Worm (Caenorhabditis elegans): ENCODE results near the gene clec-86.

The clec-86 gene

DNA sequence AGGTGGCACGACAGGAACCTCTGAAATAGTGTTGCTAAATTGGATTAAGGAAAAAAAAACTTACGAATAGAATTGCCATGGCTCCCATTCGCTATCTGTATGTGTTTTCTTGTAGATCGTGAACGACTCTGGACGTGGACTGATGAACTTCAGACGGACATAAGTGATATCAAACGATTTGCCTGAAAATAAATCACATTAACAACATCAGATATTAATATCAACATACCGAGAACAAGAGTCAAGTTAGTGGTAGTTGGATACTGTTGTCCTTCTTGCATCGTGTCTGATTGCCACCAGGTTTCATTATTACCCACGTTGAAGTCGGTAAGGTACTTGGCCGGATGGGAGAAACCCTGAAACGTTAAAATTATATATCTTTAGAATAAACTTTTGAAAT is 10.0 kb downstream of the clec-86 start:
- TF ChIP-seq nhr-76 (tag; optimal IDR thresholded peaks at IDR 0.05) = no peak
- TF ChIP-seq fkh-4 (tag; optimal IDR thresholded peaks at IDR 0.05; ENCODE audit: borderline replicate concordance) = no peak
- no peak for TF ChIP-seq mep-1 (tag; optimal IDR thresholded peaks at IDR 0.05)
- no peak for TF ChIP-seq nhr-11 (tag; optimal IDR thresholded peaks at IDR 0.05)
- TF ChIP-seq efl-1 (optimal IDR thresholded peaks at IDR 0.05) = no peak
- peak in 1 of 2 experiments; percentile 70 for TF ChIP-seq efl-1 (GFP tag; optimal IDR thresholded peaks at IDR 0.05 in 1 of 2)
- TF ChIP-seq nhr-20 (tag; optimal IDR thresholded peaks at IDR 0.05) = no peak
- TF ChIP-seq unc-130 (tag; optimal IDR thresholded peaks at IDR 0.05) = no peak
- no peak for TF ChIP-seq aly-2 (tag; optimal IDR thresholded peaks at IDR 0.05)

ce11 chrX:7151189-7151857 is 11.6 kb downstream of the clec-86 start, which contains the start of gene lam-2:
Gene lam-2 (minus strand): TSS chrX:7151239.
- TF ChIP-seq sptf-1 (tag; optimal IDR thresholded peaks at IDR 0.05) = no peak
- peak; percentile 4 for TF ChIP-seq dsc-1 (tag; optimal IDR thresholded peaks at IDR 0.05)

- TF ChIP-seq aly-2 (tag; optimal IDR thresholded peaks at IDR 0.05) = no peak
- TF ChIP-seq nhr-20 (tag; optimal IDR thresholded peaks at IDR 0.05) = no peak
- TF ChIP-seq efl-1 (optimal IDR thresholded peaks at IDR 0.05) = no peak
- TF ChIP-seq efl-1 (GFP tag; optimal IDR thresholded peaks at IDR 0.05 in 1 of 2) = peak in 1 of 2 experiments; percentile 87
- TF ChIP-seq zag-1 (tag; optimal IDR thresholded peaks at IDR 0.05) = no peak
Observed at ce11 chrX:7151976-7152528, 12.4 kb downstream of the clec-86 start.

- TF ChIP-seq lsy-2 (tag; optimal IDR thresholded peaks at IDR 0.05) (no peak), dpl-1 (GFP tag; optimal IDR thresholded peaks at IDR 0.05) (peak in 2 of 3 experiments; percentile 2 to 22), snpc-4 (tag; optimal IDR thresholded peaks at IDR 0.05) (no peak), C16A3.4 (tag; optimal IDR thresholded peaks at IDR 0.05) (no peak), zip-4 (GFP tag; optimal IDR thresholded peaks at IDR 0.05) (no peak), ets-5 (GFP tag; IDR thresholded peaks at IDR 0.05) (no peak), sox-4 (tag; optimal IDR thresholded peaks at IDR 0.05) (no peak), ceh-8 (GFP tag; optimal IDR thresholded peaks at IDR 0.05) (no peak), nhr-71 (tag; optimal IDR thresholded peaks at IDR 0.05) (peak; percentile 68), lin-14 (GFP tag; optimal IDR thresholded peaks at IDR 0.05) (peak; percentile 67), tlp-1 (tag; optimal IDR thresholded peaks at IDR 0.05) (no peak), rnt-1 (tag; optimal IDR thresholded peaks at IDR 0.05) (peak; percentile 65), pax-3 (tag; optimal IDR thresholded peaks at IDR 0.05) (no peak), unc-130 (tag; optimal IDR thresholded peaks at IDR 0.05) (peak; percentile 44), hlh-17 (GFP tag; optimal IDR thresholded peaks at IDR 0.05; ENCODE audit: borderline replicate concordance) (no peak), snu-23 (GFP tag; optimal IDR thresholded peaks at IDR 0.05) (peak; percentile 33), lin-35 (GFP tag; optimal IDR thresholded peaks at IDR 0.05) (no peak), nhr-12 (tag; optimal IDR thresholded peaks at IDR 0.05) (no peak), efl-1 (optimal IDR thresholded peaks at IDR 0.05) (peak in 1 of 2 experiments; percentile 17), efl-1 (GFP tag; optimal IDR thresholded peaks at IDR 0.05 in 1 of 2) (peak in 1 of 2 experiments; percentile 90), unc-98 (GFP tag; IDR thresholded peaks at IDR 0.05) (no peak), nhr-47 (tag; optimal IDR thresholded peaks at IDR 0.05) (no peak), nhr-76 (tag; optimal IDR thresholded peaks at IDR 0.05) (no peak), fkh-10 (GFP tag; optimal IDR thresholded peaks at IDR 0.05) (no peak), ztf-4 (tag; optimal IDR thresholded peaks at IDR 0.05) (no peak), swsn-7 (tag; optimal IDR thresholded peaks at IDR 0.05) (peak; percentile 2), dsc-1 (tag; optimal IDR thresholded peaks at IDR 0.05) (peak; percentile 66), unc-62 (GFP tag; optimal IDR thresholded peaks at IDR 0.05) (no peak), hpl-2 (GFP tag; optimal IDR thresholded peaks at IDR 0.05) (no peak), vab-15 (tag; optimal IDR thresholded peaks at IDR 0.05) (no peak)
Observed at ce11 chrX:7153460-7153859, 13.8 kb downstream of the clec-86 start.
